Fruit fly (Drosophila melanogaster): ENCODE measurements around the gene CG15005.

Gene CG15005

dm6 chr3L:4204239-4204638 is at the start of gene CG15005:
Gene CG15005, minus strand, starts transcription at chr3L:4204339.
- TF ChIP-seq Eip78C (GFP tag): no peak
- no peak for TF ChIP-seq fd85E (GFP tag; optimal IDR thresholded peaks at IDR 0.05)
- no peak for TF ChIP-seq Hr4 (GFP tag; optimal IDR thresholded peaks at IDR 0.05)
- no peak for TF ChIP-seq CG3032 (tag; optimal IDR thresholded peaks at IDR 0.05)
- TF ChIP-seq Ets21C (GFP tag; optimal IDR thresholded peaks at IDR 0.05): no peak
- no peak for TF ChIP-seq salr (GFP tag; optimal IDR thresholded peaks at IDR 0.05)
- no peak for TF ChIP-seq fkh (GFP tag; optimal IDR thresholded peaks at IDR 0.05)
- no peak for TF ChIP-seq Hr38 (GFP tag; optimal IDR thresholded peaks at IDR 0.05)
- no peak for TF ChIP-seq CG7368 (GFP tag; optimal IDR thresholded peaks at IDR 0.05)
- no peak for TF ChIP-seq cyc (GFP tag; optimal IDR thresholded peaks at IDR 0.05)
- no peak for TF ChIP-seq dac (GFP tag; optimal IDR thresholded peaks at IDR 0.05)
- TF ChIP-seq topi (GFP tag; optimal IDR thresholded peaks at IDR 0.05): no peak
- TF ChIP-seq CG6792 (GFP tag; optimal IDR thresholded peaks at IDR 0.05): no peak
- no peak for TF ChIP-seq achi (GFP tag; optimal IDR thresholded peaks at IDR 0.05)

dm6 chr3L:4253611-4254300 is 49.6 kb upstream of the CG15005 start:
- no peak for TF ChIP-seq CG10669 (GFP tag; optimal IDR thresholded peaks at IDR 0.05)
- no peak for TF ChIP-seq Eip93F (GFP tag; optimal IDR thresholded peaks at IDR 0.05)
- peak; percentile 38 for TF ChIP-seq Sox14 (GFP tag; optimal IDR thresholded peaks at IDR 0.05)
- no peak for TF ChIP-seq Met (GFP tag; optimal IDR thresholded peaks at IDR 0.05)
- no peak for TF ChIP-seq CG10631 (GFP tag; optimal IDR thresholded peaks at IDR 0.05)
- TF ChIP-seq Hr38 (GFP tag; optimal IDR thresholded peaks at IDR 0.05): no peak
- TF ChIP-seq CG34406 (GFP tag; optimal IDR thresholded peaks at IDR 0.05): no peak
- TF ChIP-seq spab (GFP tag; optimal IDR thresholded peaks at IDR 0.05): no peak
- TF ChIP-seq cyc (GFP tag; optimal IDR thresholded peaks at IDR 0.05): no peak
- no peak for TF ChIP-seq Ets96B (tag; optimal IDR thresholded peaks at IDR 0.05)
- peak; percentile 92 for TF ChIP-seq svp (GFP tag)
- TF ChIP-seq Eip78C (GFP tag): peak; percentile 44
- TF ChIP-seq achi (GFP tag; optimal IDR thresholded peaks at IDR 0.05): no peak
- TF ChIP-seq fkh (GFP tag; optimal IDR thresholded peaks at IDR 0.05): peak; percentile 73
- peak; percentile 66 for TF ChIP-seq dsx (GFP tag; optimal IDR thresholded peaks at IDR 0.05; ENCODE audit: poor library complexity, severe bottlenecking)

dm6 chr3L:4252862-4253610 is 48.9 kb upstream of the CG15005 start:
- no peak for TF ChIP-seq dac (GFP tag; optimal IDR thresholded peaks at IDR 0.05)
- peak; percentile 33 for TF ChIP-seq CG32006 (GFP tag; optimal IDR thresholded peaks at IDR 0.05)
- TF ChIP-seq cyc (GFP tag; optimal IDR thresholded peaks at IDR 0.05): no peak
- peak; percentile 30 for TF ChIP-seq net (GFP tag; optimal IDR thresholded peaks at IDR 0.05)
- TF ChIP-seq Sox14 (GFP tag; optimal IDR thresholded peaks at IDR 0.05): peak; percentile 53
- no peak for TF ChIP-seq salr (GFP tag; optimal IDR thresholded peaks at IDR 0.05)
- TF ChIP-seq CG6163 (GFP tag; IDR thresholded peaks at IDR 0.05): peak; percentile 33; the same call in 1 of the 3 replicates
- TF ChIP-seq spab (GFP tag; optimal IDR thresholded peaks at IDR 0.05): peak; percentile 16
- peak; percentile 9 for TF ChIP-seq Ets21C (GFP tag; optimal IDR thresholded peaks at IDR 0.05)
- peak; percentile 21 for TF ChIP-seq CG8319 (GFP tag; optimal IDR thresholded peaks at IDR 0.05)
- peak; percentile 72 for TF ChIP-seq Eip78C (GFP tag)
- peak; percentile 50 for TF ChIP-seq CG6792 (GFP tag; optimal IDR thresholded peaks at IDR 0.05)
- peak; percentile 9 for TF ChIP-seq acj6 (GFP tag; optimal IDR thresholded peaks at IDR 0.05)
- TF ChIP-seq svp (GFP tag): peak; percentile 95
- no peak for TF ChIP-seq fd85E (GFP tag; optimal IDR thresholded peaks at IDR 0.05)
- peak; percentile 25 for TF ChIP-seq fd59A (GFP tag; optimal IDR thresholded peaks at IDR 0.05)
- peak in 1 of 2 experiments; percentile 6 for TF ChIP-seq ss (GFP tag; optimal IDR thresholded peaks at IDR 0.05)
- TF ChIP-seq vri (GFP tag; optimal IDR thresholded peaks at IDR 0.05): peak; percentile 69
- TF ChIP-seq CG10631 (GFP tag; optimal IDR thresholded peaks at IDR 0.05): peak; percentile 30
- TF ChIP-seq Hr4 (GFP tag; optimal IDR thresholded peaks at IDR 0.05): no peak
- TF ChIP-seq CG8632 (GFP tag; optimal IDR thresholded peaks at IDR 0.05): no peak
- TF ChIP-seq Ets96B (tag; optimal IDR thresholded peaks at IDR 0.05): peak; percentile 0
- peak; percentile 23 for TF ChIP-seq Hr39 (GFP tag; optimal IDR thresholded peaks at IDR 0.05)
- peak; percentile 25 for TF ChIP-seq CG3919 (GFP tag; optimal IDR thresholded peaks at IDR 0.05)

Data from whole organism, prepupa.